Worm (Caenorhabditis elegans) whole organism, young adult: ENCODE measurements around the gene F19H6.4.

Experiments used
- D2030.7 ChIP-seq: fragments of 200-800 bp; sonication (Bioruptor generic); IDR thresholded peaks from 2 replicates; pipeline ENCODE4 v1.3.6; 2022; ENCODE audit warnings: missing genetic modification reagents, missing genetic modification characterization, missing compliant biosample characterization
- ama-1 ChIP-seq, 3 experiments: fragments of 150-350 bp in 1 of 3; sonication (generic microtip) in 2 of 3; optimal IDR thresholded peaks; 2 replicates each; lab custom pipeline; 2014 to 2018; ENCODE audit warnings: missing biosample characterization in 2 of 3, missing genetic modification characterization in 2 of 3, missing genetic modification reagents in 2 of 3
- bed-2 ChIP-seq: fragments of 200-800 bp; sonication (Bioruptor generic); IDR thresholded peaks from 2 replicates; pipeline ENCODE4 v1.3.6; 2022; ENCODE audit warnings: missing genetic modification reagents, missing genetic modification characterization, missing compliant biosample characterization
- ceh-27 ChIP-seq: fragments of 200-800 bp; sonication (Bioruptor generic); optimal IDR thresholded peaks from 2 replicates; lab custom pipeline; 2018; ENCODE audit warnings: mild to moderate bottlenecking, missing genetic modification characterization, moderate library complexity, missing compliant biosample characterization
- hmg-20 ChIP-seq: fragments of 200-800 bp; sonication (Bioruptor generic); IDR thresholded peaks from 2 replicates; pipeline ENCODE4 v1.3.6; 2022; ENCODE audit warnings: missing genetic modification reagents, missing genetic modification characterization, missing compliant biosample characterization
- nfya-1 ChIP-seq: sonication (generic microtip); optimal IDR thresholded peaks from 2 replicates; lab custom pipeline; 2017; ENCODE audit warnings: antibody characterized with exemption, missing compliant biosample characterization, missing genetic modification characterization, borderline replicate concordance; ENCODE audit not compliant: insufficient read depth
- tlf-1 ChIP-seq: fragments of 200-800 bp; sonication (Bioruptor generic); optimal IDR thresholded peaks from 2 replicates; lab custom pipeline; 2018; ENCODE audit warnings: mild to moderate bottlenecking, missing genetic modification characterization, missing compliant biosample characterization
- unc-62 ChIP-seq: fragments of 150-350 bp; optimal IDR thresholded peaks from 2 replicates; lab custom pipeline; 2014; ENCODE audit warnings: missing biosample characterization, missing genetic modification reagents, missing genetic modification characterization

- TF ChIP-seq bed-2 (GFP tag; lab: Robert Waterston, UW) (no peak), D2030.7 (GFP tag; lab: Robert Waterston, UW) (no peak), ama-1 (optimal IDR thresholded peaks at IDR 0.05; lab: Kevin White, UChicago) (no peak), ama-1 (GFP tag; optimal IDR thresholded peaks at IDR 0.05; lab: Kevin White, UChicago) (no peak), nfya-1 (tag; lab: Kevin White, UChicago) (no peak), unc-62 (GFP tag; lab: Kevin White, UChicago) (no peak), tlf-1 (GFP tag; lab: Kevin White, UChicago) (no peak), hmg-20 (no peak), ceh-27 (GFP tag; lab: Kevin White, UChicago) (no peak)
Measured at ce11 chrX:12341338-12341737, 24.1 kb upstream of the F19H6.4 start, which contains the start of gene zig-2.
